Worm (Caenorhabditis elegans): Measurements from ENCODE around the gene msp-58.
"Not testable (repeated sequence)": the region's sequence is repeated elsewhere in the genome, so short reads cannot be mapped to it uniquely, and the experiment has no call there.

ce11 chrIV:5350480-5351193 lies 42.2 kb downstream of the msp-58 start, which contains the start of gene gba-4:
- TF ChIP-seq scrt-1 (GFP tag; IDR thresholded peaks at IDR 0.05); ceh-36 (tag; optimal IDR thresholded peaks at IDR 0.05); ama-1 (optimal IDR thresholded peaks at IDR 0.05); sea-1 (GFP tag; conservative IDR thresholded peaks at IDR 0.05); hmbx-1 (tag; optimal IDR thresholded peaks at IDR 0.05): not testable (repeated sequence)

Data from whole organism, early embryonic.